Worm (Caenorhabditis elegans): ENCODE results near the gene thn-5.

DNA sequence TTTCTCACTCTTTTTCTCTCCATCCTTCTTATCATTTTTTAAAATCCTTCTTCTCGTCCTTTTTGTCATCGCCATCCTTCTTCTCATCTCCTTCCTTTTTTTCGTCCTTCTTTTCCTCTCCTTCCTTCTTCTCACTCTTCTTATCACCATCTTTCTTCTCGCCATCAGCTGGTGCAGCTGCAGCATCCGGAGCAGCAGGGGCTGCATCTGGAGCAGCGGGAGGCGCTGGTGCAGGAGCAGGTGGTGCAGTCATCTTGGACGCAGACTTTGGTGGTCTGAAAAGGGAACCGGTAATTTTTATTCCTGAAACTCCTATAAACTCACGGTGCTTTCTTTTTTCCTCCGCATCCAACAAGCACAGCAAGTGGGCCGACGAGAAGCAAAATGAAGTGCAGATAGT is 8.9 kb upstream of the thn-5 start:
- TF ChIP-seq scrt-1 (GFP tag; IDR thresholded peaks at IDR 0.05) (no peak), pes-1 (GFP tag; IDR thresholded peaks at IDR 0.05) (no peak), tbx-37 (GFP tag; conservative IDR thresholded peaks at IDR 0.05) (no peak), ama-1 (optimal IDR thresholded peaks at IDR 0.05) (no peak), ceh-36 (tag; optimal IDR thresholded peaks at IDR 0.05) (no peak)
